Fruit fly (Drosophila melanogaster): Measurements from ENCODE around the gene Fur1.

The Fur1 gene

dm6 chr3R:25490778-25491664, 18.2 kb upstream of the Fur1 start, which contains the start of the genes Gnpat and CG5112 (continued):
- peak; percentile 72 for TF ChIP-seq Xbp1 (GFP tag; optimal IDR thresholded peaks at IDR 0.05)
- peak; percentile 61; the same call in 1 of the 2 replicates for TF ChIP-seq Xrp1 (GFP tag; IDR thresholded peaks at IDR 0.05)
- peak; percentile 7 for TF ChIP-seq CG4617 (GFP tag; optimal IDR thresholded peaks at IDR 0.05; ENCODE audit: borderline replicate concordance)
- no peak for TF ChIP-seq CG3065 (GFP tag; optimal IDR thresholded peaks at IDR 0.05)
- peak; percentile 49 for TF ChIP-seq CG9727 (GFP tag; optimal IDR thresholded peaks at IDR 0.05)
- no peak for TF ChIP-seq Dip2 (GFP tag; IDR thresholded peaks at IDR 0.05)
- peak; percentile 76 for TF ChIP-seq sisA (GFP tag; IDR thresholded peaks at IDR 0.05)
- peak; percentile 34 for TF ChIP-seq D19B (GFP tag; optimal IDR thresholded peaks at IDR 0.05)
- no peak for TF ChIP-seq CG3838 (GFP tag; optimal IDR thresholded peaks at IDR 0.05)
- no peak for TF ChIP-seq Jarid2 (GFP tag; optimal IDR thresholded peaks at IDR 0.05)
- no peak for TF ChIP-seq CG10274 (GFP tag; optimal IDR thresholded peaks at IDR 0.05)
- TF ChIP-seq ash1 (GFP tag; optimal IDR thresholded peaks at IDR 0.05), result peak; percentile 9
- no peak for TF ChIP-seq Sin3A (optimal IDR thresholded peaks at IDR 0.05)
- TF ChIP-seq CG11696 (GFP tag; IDR thresholded peaks at IDR 0.05), result no peak
- TF ChIP-seq mam (GFP tag; optimal IDR thresholded peaks at IDR 0.05), result peak; percentile 36
- peak; percentile 60; the same call in 2 of the 3 replicates for TF ChIP-seq zfh1 (GFP tag; IDR thresholded peaks at IDR 0.05)
- TF ChIP-seq slou (GFP tag; optimal IDR thresholded peaks at IDR 0.05), result no peak
- no peak for TF ChIP-seq grn (GFP tag; optimal IDR thresholded peaks at IDR 0.05)
- peak; percentile 71 for TF ChIP-seq Bgb (GFP tag; IDR thresholded peaks at IDR 0.05; ENCODE audit: partially characterized antibody)
- no peak for TF ChIP-seq pita (GFP tag; optimal IDR thresholded peaks at IDR 0.05)
- 0 out of 2 replicates have a peak, but pooled peaks have one; percentile 11 for TF ChIP-seq ranshi (GFP tag; IDR thresholded peaks at IDR 0.05)
- no peak for TF ChIP-seq CG8478 (optimal IDR thresholded peaks at IDR 0.05)
- peak; percentile 88 for TF ChIP-seq CG17186 (GFP tag; optimal IDR thresholded peaks at IDR 0.05)
- TF ChIP-seq cas (GFP tag; IDR thresholded peaks at IDR 0.05), result peak; percentile 68
- TF ChIP-seq CG10654 (GFP tag; optimal IDR thresholded peaks at IDR 0.05), result peak; percentile 11
- TF ChIP-seq CG11247 (GFP tag; IDR thresholded peaks at IDR 0.05), result peak; percentile 82
- TF ChIP-seq CG9797 (GFP tag; optimal IDR thresholded peaks at IDR 0.05), result peak; percentile 1
- TF ChIP-seq Fer3 (tag; optimal IDR thresholded peaks at IDR 0.05), result peak; percentile 46
- TF ChIP-seq kah (GFP tag; optimal IDR thresholded peaks at IDR 0.05), result peak; percentile 11
- TF ChIP-seq CG11398 (GFP tag; optimal IDR thresholded peaks at IDR 0.05), result no peak
- no peak for TF ChIP-seq CG12236 (GFP tag; optimal IDR thresholded peaks at IDR 0.05)
- TF ChIP-seq bsh (GFP tag; optimal IDR thresholded peaks at IDR 0.05), result peak; percentile 20 to 34
- TF ChIP-seq CG4707 (GFP tag; optimal IDR thresholded peaks at IDR 0.05), result no peak
- 0 out of 3 replicates have a peak, but pooled peaks have one; percentile 38 for TF ChIP-seq so (GFP tag; IDR thresholded peaks at IDR 0.05)
- TF ChIP-seq Max (GFP tag; optimal IDR thresholded peaks at IDR 0.05), result no peak
- peak; percentile 63 for TF ChIP-seq CG4404 (GFP tag; IDR thresholded peaks at IDR 0.05)
- no peak for TF ChIP-seq pnt (GFP tag; optimal IDR thresholded peaks at IDR 0.05)
- TF ChIP-seq unc-4 (GFP tag; IDR thresholded peaks at IDR 0.05; ENCODE audit: partially characterized antibody), result peak; percentile 61
- TF ChIP-seq CG8290 (GFP tag; optimal IDR thresholded peaks at IDR 0.05), result no peak
- peak in 1 of 2 experiments; percentile 92 for TF ChIP-seq CG8290 (tag; optimal IDR thresholded peaks at IDR 0.05)
- peak; percentile 4 for TF ChIP-seq CrebB (tag; optimal IDR thresholded peaks at IDR 0.05)
- no peak for TF ChIP-seq prd (optimal IDR thresholded peaks at IDR 0.05)
- TF ChIP-seq prd (GFP tag; IDR thresholded peaks at IDR 0.05), result peak; percentile 79
- peak; percentile 86 for TF ChIP-seq CG13424 (tag; optimal IDR thresholded peaks at IDR 0.05)
- peak; percentile 94 for TF ChIP-seq Med (GFP tag)
- no peak for TF ChIP-seq fd96Cb (tag; optimal IDR thresholded peaks at IDR 0.05)
- peak; percentile 93 for TF ChIP-seq CG18764 (GFP tag; optimal IDR thresholded peaks at IDR 0.05)
- TF ChIP-seq CG4328 (GFP tag; optimal IDR thresholded peaks at IDR 0.05), result peak; percentile 68
- TF ChIP-seq CG12219 (GFP tag; optimal IDR thresholded peaks at IDR 0.05), result no peak
- TF ChIP-seq org-1 (GFP tag; optimal IDR thresholded peaks at IDR 0.05), result no peak
